Worm (Caenorhabditis elegans): ENCODE measurements around the gene W09G12.6.
A peak's percentile ranks its signal among the peaks of the same experiment; 100 is the strongest.

W09G12.6 gene

DNA sequence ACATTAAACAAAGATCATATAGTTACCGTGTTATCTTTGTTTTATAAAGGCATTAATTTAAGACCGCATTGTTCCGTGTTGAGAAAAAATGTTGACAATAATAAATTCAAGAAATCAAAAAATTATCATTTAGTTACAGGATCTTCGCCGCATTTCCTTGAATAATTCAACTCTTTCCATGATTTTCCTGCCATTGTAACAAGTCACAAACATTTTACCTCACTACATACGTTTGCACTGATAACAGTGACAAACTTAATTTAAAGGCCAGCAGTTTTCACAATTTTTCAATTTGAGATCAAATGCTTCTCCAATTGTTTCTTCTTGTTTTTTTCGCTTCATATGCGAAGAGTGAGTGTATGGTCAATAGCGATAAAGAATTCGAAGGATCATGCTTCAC is 29.3 kb downstream of the W09G12.6 start, which contains the start of gene clec-169:
clec-169 (plus strand) TSS at position 301 of the 400 bp plus-strand sequence.
- TF ChIP-seq sem-2 (GFP tag; optimal IDR thresholded peaks at IDR 0.05) = no peak

DNA sequence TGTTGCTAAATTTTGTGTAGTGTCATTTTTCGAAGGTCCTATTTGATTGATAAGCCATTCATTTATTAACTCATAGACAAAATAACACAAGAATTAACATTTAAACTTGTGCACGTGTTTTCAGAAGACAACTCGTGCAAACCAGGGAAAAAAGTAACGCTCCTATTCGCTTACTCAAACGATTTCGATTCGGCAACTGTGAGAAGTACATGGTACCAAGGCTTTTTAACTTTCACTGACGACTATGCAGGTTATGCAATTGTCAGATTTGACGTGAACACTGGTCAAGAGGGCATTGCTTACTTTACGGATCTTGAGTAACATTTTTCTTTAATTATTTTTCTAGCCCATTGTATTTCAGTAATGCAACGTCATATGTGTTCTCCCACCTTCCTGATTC is 30.2 kb downstream of the W09G12.6 start:
- TF ChIP-seq lin-32 (GFP tag; optimal IDR thresholded peaks at IDR 0.05) (no peak), zip-8 (tag; optimal IDR thresholded peaks at IDR 0.05) (no peak), unc-62 (GFP tag; optimal IDR thresholded peaks at IDR 0.05) (no peak), ceh-39 (tag; optimal IDR thresholded peaks at IDR 0.05) (no peak), mab-5 (tag; optimal IDR thresholded peaks at IDR 0.05) (no peak), hlh-1 (tag; optimal IDR thresholded peaks at IDR 0.05) (no peak), elt-3 (tag; optimal IDR thresholded peaks at IDR 0.05) (no peak), pha-4 (tag; optimal IDR thresholded peaks at IDR 0.05) (no peak), elt-1 (tag; optimal IDR thresholded peaks at IDR 0.05; ENCODE audit: borderline replicate concordance, insufficient read depth) (no peak), unc-39 (tag; optimal IDR thresholded peaks at IDR 0.05) (no peak), ztf-11 (tag; optimal IDR thresholded peaks at IDR 0.05) (no peak), drap-1 (GFP tag; optimal IDR thresholded peaks at IDR 0.05) (no peak)

DNA sequence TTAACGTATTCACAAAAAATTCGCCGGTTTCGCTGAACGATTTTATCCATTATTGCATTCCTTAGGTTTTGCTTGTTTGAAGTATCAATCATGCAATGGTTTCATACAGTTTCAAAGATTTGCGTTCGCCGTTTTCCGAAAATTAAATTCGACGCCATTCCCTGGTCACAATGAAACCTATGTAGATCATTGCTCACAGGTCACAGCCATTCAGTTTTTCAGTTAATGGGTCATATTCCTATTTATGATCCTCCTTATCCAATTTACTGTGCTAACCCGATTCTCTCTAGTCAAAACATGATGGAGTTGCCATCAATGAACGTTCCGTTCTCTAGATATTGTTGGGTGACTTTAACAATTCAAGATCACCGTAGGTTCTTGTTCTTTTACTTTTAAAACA is 33.2 kb downstream of the W09G12.6 start, which contains the start of gene F38A1.13:
F38A1.13 (plus strand) TSS at position 301 of the 400 bp plus-strand sequence.
- TF ChIP-seq mep-1 (tag; optimal IDR thresholded peaks at IDR 0.05) = no peak
- TF ChIP-seq ceh-43 (GFP tag; optimal IDR thresholded peaks at IDR 0.05) = no peak
- no peak for TF ChIP-seq M03D4.4 (tag; optimal IDR thresholded peaks at IDR 0.05)
- no peak for TF ChIP-seq bed-3 (GFP tag; optimal IDR thresholded peaks at IDR 0.05)
- no peak for TF ChIP-seq unc-120 (tag; optimal IDR thresholded peaks at IDR 0.05; ENCODE audit: poor library complexity, severe bottlenecking)
- TF ChIP-seq tbx-8 (GFP tag; optimal IDR thresholded peaks at IDR 0.05) = no peak
- TF ChIP-seq elt-3 (tag; optimal IDR thresholded peaks at IDR 0.05) = no peak
- TF ChIP-seq sptf-1 (tag; optimal IDR thresholded peaks at IDR 0.05) = no peak
- no peak for TF ChIP-seq nhr-76 (tag; optimal IDR thresholded peaks at IDR 0.05)
- no peak for TF ChIP-seq hlh-1 (tag; optimal IDR thresholded peaks at IDR 0.05)
- no peak for TF ChIP-seq pha-4 (tag; optimal IDR thresholded peaks at IDR 0.05)
- TF ChIP-seq lin-13 (tag; optimal IDR thresholded peaks at IDR 0.05) = no peak
- no peak for TF ChIP-seq zip-8 (tag; optimal IDR thresholded peaks at IDR 0.05)
- no peak for TF ChIP-seq nhr-237 (tag; optimal IDR thresholded peaks at IDR 0.05)
- TF ChIP-seq ceh-83 (GFP tag; optimal IDR thresholded peaks at IDR 0.05) = no peak
- no peak for TF ChIP-seq unc-39 (tag; optimal IDR thresholded peaks at IDR 0.05)
- TF ChIP-seq ztf-11 (tag; optimal IDR thresholded peaks at IDR 0.05) = no peak

DNA sequence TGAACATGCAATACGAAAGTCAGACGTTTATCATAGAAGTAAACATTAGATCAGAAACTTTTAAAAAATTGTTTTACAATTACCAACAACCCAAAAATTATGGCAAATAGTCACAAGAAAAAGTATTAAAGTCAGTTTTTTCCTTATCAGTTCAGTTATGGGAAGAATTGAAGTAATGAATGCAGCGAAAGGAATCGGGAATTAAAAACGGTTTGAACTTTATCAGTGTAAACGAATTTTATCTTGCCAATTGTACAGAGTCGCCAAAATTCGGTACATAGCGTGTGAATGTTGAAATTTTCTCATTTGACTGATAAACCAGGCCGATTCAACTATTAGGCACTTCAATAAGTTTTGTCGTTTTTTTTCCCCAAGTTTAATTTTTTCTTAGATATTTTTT is 34.4 kb downstream of the W09G12.6 start:
- TF ChIP-seq nhr-237 (tag; optimal IDR thresholded peaks at IDR 0.05) = no peak
- TF ChIP-seq flh-1 (GFP tag; optimal IDR thresholded peaks at IDR 0.05) = no peak

DNA sequence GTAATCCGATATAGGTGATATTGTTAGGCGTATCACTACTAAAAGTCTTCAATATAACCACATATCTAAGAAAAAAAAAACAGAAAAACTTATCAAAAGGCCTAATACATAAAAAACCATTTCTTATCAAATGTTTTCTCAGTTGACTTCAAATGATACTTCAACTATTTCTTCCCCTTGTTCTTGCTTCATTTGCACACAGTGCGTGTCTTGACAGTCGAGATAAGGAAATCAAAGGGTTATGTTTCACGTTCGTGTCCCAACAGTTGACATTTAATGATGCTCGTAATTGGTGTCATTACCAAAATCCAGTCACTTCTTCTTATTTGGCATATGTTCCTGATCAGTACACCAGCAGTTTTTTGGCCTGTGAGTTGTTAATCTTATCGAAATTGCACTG is 35.0 kb downstream of the W09G12.6 start, which contains the start of gene clec-170:
clec-170 (plus strand) TSS at position 143 of the 400 bp plus-strand sequence.
- TF ChIP-seq cnd-1 (tag; optimal IDR thresholded peaks at IDR 0.05) (no peak), M03D4.4 (tag; optimal IDR thresholded peaks at IDR 0.05) (no peak), zip-8 (tag; optimal IDR thresholded peaks at IDR 0.05) (no peak), nhr-237 (tag; optimal IDR thresholded peaks at IDR 0.05) (no peak)

DNA sequence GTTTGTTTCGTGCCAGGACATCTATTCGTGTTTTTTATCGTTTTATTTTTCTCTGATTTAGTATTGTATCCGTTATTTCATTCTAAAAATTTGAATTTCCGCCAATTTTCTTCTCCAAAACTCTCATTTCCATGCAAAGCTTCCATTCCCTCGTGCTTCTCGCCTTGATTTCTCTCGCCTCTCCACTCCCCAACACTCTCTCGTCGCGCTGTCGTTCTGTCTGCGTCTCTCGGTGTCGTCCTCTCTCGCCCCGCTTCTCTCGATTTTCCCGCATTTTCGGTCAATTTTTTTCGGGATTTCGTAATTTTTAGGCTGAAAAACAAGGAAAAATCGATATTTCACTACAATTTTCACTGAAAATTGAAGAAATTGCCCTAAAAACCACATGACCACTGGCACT is 42.9 kb downstream of the W09G12.6 start, which contains the start of gene C09E9.1:
C09E9.1 (plus strand) TSS at position 286 of the 400 bp plus-strand sequence.
- TF ChIP-seq unc-120 (tag; optimal IDR thresholded peaks at IDR 0.05; ENCODE audit: poor library complexity, severe bottlenecking) = peak; percentile 51
- peak; percentile 26 for TF ChIP-seq lin-13 (tag; optimal IDR thresholded peaks at IDR 0.05)
- TF ChIP-seq ham-2 (GFP tag; optimal IDR thresholded peaks at IDR 0.05) = peak; percentile 0
- TF ChIP-seq zip-8 (tag; optimal IDR thresholded peaks at IDR 0.05) = no peak
- no peak for TF ChIP-seq cnd-1 (tag; optimal IDR thresholded peaks at IDR 0.05)
- peak; percentile 29 for TF ChIP-seq ces-1 (GFP tag; optimal IDR thresholded peaks at IDR 0.05)

DNA sequence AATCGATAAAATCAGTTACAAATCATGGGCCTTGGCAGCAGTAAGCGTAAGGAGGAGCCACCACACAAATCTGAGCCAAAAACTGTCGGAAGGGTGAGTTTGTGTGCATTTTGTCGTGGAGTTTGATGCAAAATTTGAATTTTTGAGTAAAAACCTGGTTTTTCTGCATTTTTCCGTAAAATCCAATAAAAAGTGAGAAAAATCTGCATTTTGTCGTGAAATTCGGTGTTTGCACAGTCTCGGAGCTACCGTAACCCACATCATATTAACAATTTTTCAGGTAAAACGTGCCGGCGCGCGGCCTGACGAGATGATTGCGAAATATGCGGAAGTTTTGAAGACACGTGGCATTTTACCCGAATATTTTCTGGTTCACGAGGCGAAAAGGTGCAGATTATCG is 44.2 kb downstream of the W09G12.6 start:
- TF ChIP-seq ceh-39 (tag; optimal IDR thresholded peaks at IDR 0.05) = no peak
- TF ChIP-seq nhr-12 (tag; optimal IDR thresholded peaks at IDR 0.05) = no peak
- TF ChIP-seq unc-39 (tag; optimal IDR thresholded peaks at IDR 0.05) = no peak
- no peak for TF ChIP-seq nhr-76 (tag; optimal IDR thresholded peaks at IDR 0.05)
- no peak for TF ChIP-seq elt-1 (tag; optimal IDR thresholded peaks at IDR 0.05; ENCODE audit: borderline replicate concordance, insufficient read depth)
- TF ChIP-seq M03D4.4 (tag; optimal IDR thresholded peaks at IDR 0.05) = no peak
- TF ChIP-seq nhr-2 (tag; optimal IDR thresholded peaks at IDR 0.05) = no peak
- no peak for TF ChIP-seq unc-120 (tag; optimal IDR thresholded peaks at IDR 0.05; ENCODE audit: poor library complexity, severe bottlenecking)
- no peak for TF ChIP-seq mep-1 (tag; optimal IDR thresholded peaks at IDR 0.05)
- TF ChIP-seq ceh-43 (GFP tag; optimal IDR thresholded peaks at IDR 0.05) = no peak
- no peak for TF ChIP-seq ham-2 (GFP tag; optimal IDR thresholded peaks at IDR 0.05)
- no peak for TF ChIP-seq flh-1 (GFP tag; optimal IDR thresholded peaks at IDR 0.05)
- TF ChIP-seq bed-3 (GFP tag; optimal IDR thresholded peaks at IDR 0.05) = no peak
- TF ChIP-seq ceh-83 (GFP tag; optimal IDR thresholded peaks at IDR 0.05) = no peak
- no peak for TF ChIP-seq pha-4 (tag; optimal IDR thresholded peaks at IDR 0.05)
- no peak for TF ChIP-seq blmp-1 (tag; optimal IDR thresholded peaks at IDR 0.05)
- no peak for TF ChIP-seq tbx-8 (GFP tag; optimal IDR thresholded peaks at IDR 0.05)

All from whole organism, mixed stage, embryonic.